Worm (Caenorhabditis elegans): ENCODE measurements around the gene grl-19.

ce11 chrIV:257095-257494 is 4.7 kb upstream of the grl-19 start, which contains the start of gene R02D3.8:
- TF ChIP-seq tra-1 (GFP tag; IDR thresholded peaks at IDR 0.05) (no peak), nhr-11 (tag; optimal IDR thresholded peaks at IDR 0.05) (no peak), dve-1 (tag; optimal IDR thresholded peaks at IDR 0.05; ENCODE audit: insufficient read depth) (peak; percentile 59), hmg-1.1 (GFP tag; IDR thresholded peaks at IDR 0.05) (no peak), hlh-11 (tag; optimal IDR thresholded peaks at IDR 0.05) (no peak), R02D3.7 (tag; optimal IDR thresholded peaks at IDR 0.05) (peak; percentile 98), Y75B8A.6 (GFP tag; IDR thresholded peaks at IDR 0.05) (no peak), gei-8 (GFP tag; optimal IDR thresholded peaks at IDR 0.05) (no peak), nhr-77 (tag; optimal IDR thresholded peaks at IDR 0.05) (no peak)
